Worm (Caenorhabditis elegans) whole organism, L3 larva: ENCODE results near the gene ZK686.3.

Source experiments
- ceh-82 ChIP-seq: fragments of 150-350 bp; optimal IDR thresholded peaks from 2 replicates; lab custom pipeline; 2014; ENCODE audit warnings: missing biosample characterization, missing genetic modification characterization
- ceh-9 ChIP-seq: sonication (generic microtip); optimal IDR thresholded peaks from 2 replicates; lab custom pipeline; 2018; ENCODE audit warnings: missing biosample characterization, missing genetic modification characterization
- elt-2 ChIP-seq: sonication (generic microtip); optimal IDR thresholded peaks from 2 replicates; lab custom pipeline; 2016; ENCODE audit warnings: missing genetic modification reagents, mild to moderate bottlenecking, missing genetic modification characterization, missing compliant biosample characterization
- elt-3 ChIP-seq, 3 experiments: fragments of 150-350 bp in 1 of 3; sonication (generic microtip) in 2 of 3; optimal IDR thresholded peaks; 2 replicates in 2 of 3; 4 replicates in 1 of 3; lab custom pipeline; 2014 to 2017; ENCODE audit warnings: missing biosample characterization in 3 of 3, missing genetic modification characterization in 3 of 3
- fkh-10 ChIP-seq: sonication (generic microtip); optimal IDR thresholded peaks from 2 replicates; lab custom pipeline; 2017; ENCODE audit warnings: missing biosample characterization, missing genetic modification reagents, missing genetic modification characterization
- fos-1 ChIP-seq: fragments of 150-350 bp; optimal IDR thresholded peaks from 2 replicates; lab custom pipeline; 2014; ENCODE audit warnings: missing biosample characterization, missing genetic modification characterization
- nhr-11 ChIP-seq: fragments of 150-350 bp; optimal IDR thresholded peaks from 2 replicates; lab custom pipeline; 2014; ENCODE audit warnings: missing biosample characterization, missing genetic modification characterization
- nhr-23 ChIP-seq: fragments of 150-350 bp; optimal IDR thresholded peaks from 2 replicates; lab custom pipeline; 2014; ENCODE audit warnings: missing biosample characterization, missing genetic modification reagents, missing genetic modification characterization
- nhr-76 ChIP-seq: fragments of 150-350 bp; sonication (generic microtip); optimal IDR thresholded peaks from 5 replicates; lab custom pipeline; 2014; ENCODE audit warnings: missing biosample characterization, missing genetic modification characterization
- pha-4 ChIP-seq: fragments of 150-350 bp; optimal IDR thresholded peaks from 2 replicates; lab custom pipeline; 2014; ENCODE audit warnings: missing biosample characterization, missing genetic modification reagents, missing genetic modification characterization
- snpc-4 ChIP-seq: fragments of 150-350 bp; optimal IDR thresholded peaks from 2 replicates; lab custom pipeline; 2014; ENCODE audit warnings: missing biosample characterization, missing genetic modification characterization
- zag-1 ChIP-seq: fragments of 150-350 bp; optimal IDR thresholded peaks from 2 replicates; lab custom pipeline; 2014; ENCODE audit warnings: missing biosample characterization, missing genetic modification characterization
- ztf-4 ChIP-seq: fragments of 150-350 bp; optimal IDR thresholded peaks from 2 replicates; lab custom pipeline; 2014; ENCODE audit warnings: missing biosample characterization, missing genetic modification characterization

DNA sequence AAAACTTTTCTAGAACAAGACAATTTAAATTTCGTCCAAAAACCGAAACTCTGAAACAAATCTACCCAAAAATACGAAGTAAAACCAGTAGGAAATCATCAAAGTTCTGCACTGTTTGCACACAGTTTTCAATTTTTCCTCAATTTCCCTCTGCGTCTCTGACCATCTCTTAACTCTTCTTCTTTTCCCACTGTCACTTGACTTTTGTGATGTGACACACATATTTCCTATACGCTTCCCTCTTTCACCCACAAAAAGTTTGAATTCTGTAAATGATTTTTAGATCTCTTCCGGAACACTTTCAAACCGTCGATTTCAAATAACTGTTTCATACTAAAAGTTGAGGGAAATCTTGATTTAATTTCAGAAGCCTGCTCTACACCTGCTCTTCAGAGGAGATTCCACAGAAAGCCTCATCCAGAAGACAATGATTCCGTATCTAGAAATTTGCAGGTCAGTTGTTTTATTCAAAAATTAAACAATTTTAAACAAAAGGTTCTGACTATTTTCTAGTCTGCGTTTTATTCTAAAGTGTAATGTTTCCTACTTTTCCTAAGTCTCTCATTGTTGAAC is 49.4 kb downstream of the ZK686.3 start, which contains the start of gene ncl-1:
- TF ChIP-seq fkh-10 (GFP tag; lab: Kevin White, UChicago) (no peak), nhr-76 (tag; lab: Kevin White, UChicago) (no peak), ceh-82 (tag; lab: Kevin White, UChicago) (no peak), pha-4 (tag; lab: Kevin White, UChicago) (peak; percentile 57), nhr-23 (tag; lab: Kevin White, UChicago) (no peak), zag-1 (no peak), ztf-4 (no peak), snpc-4 (tag; lab: Kevin White, UChicago) (no peak), elt-2 (no peak), nhr-11 (no peak), ceh-9 (tag; lab: Kevin White, UChicago) (no peak), elt-3 (tag; optimal IDR thresholded peaks at IDR 0.05; lab: Kevin White, UChicago) (no peak), fos-1 (tag; lab: Kevin White, UChicago) (no peak)
